Worm (Caenorhabditis elegans): Measurements from ENCODE around the gene fbxa-77.

DNA sequence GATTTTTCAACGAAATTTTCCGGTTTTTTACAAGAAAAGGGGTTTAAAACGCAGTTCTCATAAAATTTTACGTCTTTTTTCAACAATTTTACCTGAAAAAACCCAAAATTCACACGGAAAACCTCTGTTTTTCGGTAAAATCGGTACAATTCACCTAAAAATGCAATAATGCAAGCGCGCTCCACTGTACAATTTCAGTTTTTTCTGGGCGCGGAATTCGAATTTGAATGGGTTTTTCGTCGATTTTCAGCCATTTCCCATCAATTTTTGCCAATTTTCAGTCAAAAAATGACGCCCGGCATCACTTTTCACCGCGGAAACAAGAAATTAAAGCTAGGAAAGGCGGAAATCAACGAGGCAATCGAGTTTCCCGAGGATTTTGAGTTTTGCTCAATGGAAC lies 41.4 kb upstream of the fbxa-77 start, which contains the start of gene orc-3:
- TF ChIP-seq nhr-28 (tag; optimal IDR thresholded peaks at IDR 0.05) = no peak
- no peak for TF ChIP-seq aly-2 (tag; optimal IDR thresholded peaks at IDR 0.05)

Measured in whole organism, L1 larva.